Worm (Caenorhabditis elegans) whole organism, L1 larva: ENCODE data around the gene srx-34.
A peak's percentile ranks its signal among the peaks of the same experiment; 100 is the strongest.

Source experiments
- C16A3.4 ChIP-seq: fragments of 150-350 bp; optimal IDR thresholded peaks from 2 replicates; lab custom pipeline; 2014; ENCODE audit warnings: missing biosample characterization, missing genetic modification characterization
- F16B12.6 ChIP-seq: fragments of 150-350 bp; optimal IDR thresholded peaks from 2 replicates; lab custom pipeline; 2014; ENCODE audit warnings: missing biosample characterization, missing genetic modification characterization
- aha-1 ChIP-seq: fragments of 150-350 bp; optimal IDR thresholded peaks from 2 replicates; lab custom pipeline; 2014; ENCODE audit warnings: missing biosample characterization, missing genetic modification characterization
- alr-1 ChIP-seq: fragments of 200-800 bp; sonication (Bioruptor generic); optimal IDR thresholded peaks from 2 replicates; lab custom pipeline; 2018; ENCODE audit warnings: borderline replicate concordance, mild to moderate bottlenecking, missing genetic modification characterization, missing compliant biosample characterization
- blmp-1 ChIP-seq: fragments of 150-350 bp; optimal IDR thresholded peaks from 2 replicates; lab custom pipeline; 2014; ENCODE audit warnings: missing biosample characterization, missing genetic modification characterization
- ceh-63 ChIP-seq: fragments of 200-800 bp; sonication (Bioruptor generic); optimal IDR thresholded peaks from 2 replicates; lab custom pipeline; 2018; ENCODE audit warnings: mild to moderate bottlenecking, missing genetic modification characterization, missing compliant biosample characterization
- ceh-8 ChIP-seq: fragments of 200-800 bp; sonication (Bioruptor generic); optimal IDR thresholded peaks from 2 replicates; lab custom pipeline; 2018; ENCODE audit warnings: mild to moderate bottlenecking, missing genetic modification characterization, moderate library complexity, missing compliant biosample characterization
- ces-1 ChIP-seq: fragments of 150-350 bp; optimal IDR thresholded peaks from 2 replicates; lab custom pipeline; 2014; ENCODE audit warnings: missing biosample characterization, missing genetic modification reagents, missing genetic modification characterization
- dsc-1 ChIP-seq: sonication (generic microtip); optimal IDR thresholded peaks from 2 replicates; lab custom pipeline; 2016; ENCODE audit warnings: mild to moderate bottlenecking, missing genetic modification characterization, missing compliant biosample characterization
- efl-1 ChIP-seq, 4 experiments: fragments of 150-350 bp; optimal IDR thresholded peaks in 3 of 4; peaks in 1 of 4; 1 replicate in 1 of 4; 2 replicates in 3 of 4; lab custom pipeline; 2014; ENCODE audit warnings: missing biosample characterization in 2 of 4, missing genetic modification characterization in 2 of 4, missing genetic modification reagents in 2 of 4
- efl-3 ChIP-seq: fragments of 200-800 bp; sonication (Bioruptor generic); optimal IDR thresholded peaks from 2 replicates; lab custom pipeline; 2018; ENCODE audit warnings: mild to moderate bottlenecking, missing genetic modification characterization, missing compliant biosample characterization
- fkh-10 ChIP-seq: sonication (generic microtip); optimal IDR thresholded peaks from 2 replicates; lab custom pipeline; 2017; ENCODE audit warnings: missing biosample characterization, missing genetic modification reagents, missing genetic modification characterization
- fkh-4 ChIP-seq: sonication (generic microtip); optimal IDR thresholded peaks from 2 replicates; lab custom pipeline; 2016; ENCODE audit warnings: missing compliant biosample characterization, missing genetic modification characterization, borderline replicate concordance
- grh-1 ChIP-seq: fragments of 200-800 bp; sonication (Bioruptor generic); IDR thresholded peaks from 2 replicates; pipeline ENCODE4 v1.3.6; 2022; ENCODE audit warnings: missing genetic modification reagents, missing genetic modification characterization, missing compliant biosample characterization
- hpl-2 ChIP-seq: fragments of 150-350 bp; optimal IDR thresholded peaks from 2 replicates; lab custom pipeline; 2014; ENCODE audit warnings: missing biosample characterization, missing genetic modification reagents, missing genetic modification characterization
- irx-1 ChIP-seq: sonication (generic microtip); optimal IDR thresholded peaks from 2 replicates; lab custom pipeline; 2016; ENCODE audit warnings: missing genetic modification characterization, missing compliant biosample characterization
- isw-1 ChIP-seq: fragments of 200-800 bp; sonication (Bioruptor generic); IDR thresholded peaks from 2 replicates; pipeline ENCODE4 v1.3.6; 2022; ENCODE audit warnings: missing genetic modification characterization, missing compliant biosample characterization
- lin-14 ChIP-seq: fragments of 200-800 bp; sonication (Bioruptor generic); optimal IDR thresholded peaks from 2 replicates; lab custom pipeline; 2018; ENCODE audit warnings: mild to moderate bottlenecking, missing genetic modification characterization, moderate library complexity, missing compliant biosample characterization
- lin-15B ChIP-seq: fragments of 150-350 bp; sonication (generic microtip); optimal IDR thresholded peaks from 3 replicates; lab custom pipeline; 2014; ENCODE audit warnings: missing biosample characterization, missing genetic modification characterization
- lir-3 ChIP-seq: sonication (generic microtip); optimal IDR thresholded peaks from 2 replicates; lab custom pipeline; 2016; ENCODE audit warnings: mild to moderate bottlenecking, missing genetic modification characterization, moderate library complexity, missing compliant biosample characterization; ENCODE audit not compliant: poor library complexity
- mab-9 ChIP-seq: fragments of 200-800 bp; sonication (Bioruptor generic); IDR thresholded peaks from 2 replicates; pipeline ENCODE4 v1.3.6; 2022; ENCODE audit warnings: missing genetic modification reagents, missing genetic modification characterization, missing compliant biosample characterization
- mdl-1 ChIP-seq, 2 experiments: fragments of 150-350 bp; optimal IDR thresholded peaks; 2 replicates each; lab custom pipeline; 2014 to 2017; ENCODE audit warnings: missing biosample characterization in 2 of 2, missing genetic modification characterization in 2 of 2, inconsistent platforms in 1 of 2
- mef-2 ChIP-seq: fragments of 150-350 bp; optimal IDR thresholded peaks from 2 replicates; lab custom pipeline; 2014; ENCODE audit warnings: missing biosample characterization, missing genetic modification characterization
- mep-1 ChIP-seq: fragments of 150-350 bp; optimal IDR thresholded peaks from 2 replicates; lab custom pipeline; 2014; ENCODE audit warnings: missing biosample characterization, missing genetic modification characterization
- nhr-19 ChIP-seq: fragments of 200-800 bp; sonication (Bioruptor generic); conservative IDR thresholded peaks from 2 replicates; pipeline ENCODE4 v1.3.6; 2022; ENCODE audit warnings: missing genetic modification characterization, missing compliant biosample characterization
- nhr-20 ChIP-seq: sonication (generic microtip); optimal IDR thresholded peaks from 2 replicates; lab custom pipeline; 2016; ENCODE audit warnings: mild to moderate bottlenecking, missing genetic modification characterization, missing compliant biosample characterization
- nhr-47 ChIP-seq: sonication (generic microtip); optimal IDR thresholded peaks from 2 replicates; lab custom pipeline; 2016; ENCODE audit warnings: mild to moderate bottlenecking, missing genetic modification characterization, moderate library complexity, missing compliant biosample characterization
- nhr-71 ChIP-seq: sonication (generic microtip); optimal IDR thresholded peaks from 2 replicates; lab custom pipeline; 2016; ENCODE audit warnings: mild to moderate bottlenecking, missing genetic modification characterization, moderate library complexity, missing compliant biosample characterization
- nhr-76 ChIP-seq: sonication (generic microtip); optimal IDR thresholded peaks from 2 replicates; lab custom pipeline; 2017; ENCODE audit warnings: missing biosample characterization, missing genetic modification characterization
- nhr-77 ChIP-seq: fragments of 150-350 bp; optimal IDR thresholded peaks from 2 replicates; lab custom pipeline; 2014; ENCODE audit warnings: missing biosample characterization, missing genetic modification characterization
- pag-3 ChIP-seq: sonication (generic microtip); optimal IDR thresholded peaks from 2 replicates; lab custom pipeline; 2017; ENCODE audit warnings: missing genetic modification characterization, mild to moderate bottlenecking, missing compliant biosample characterization, antibody characterized with exemption, borderline replicate concordance; ENCODE audit not compliant: insufficient read depth
- pax-3 ChIP-seq: fragments of 200-800 bp; sonication (Bioruptor generic); optimal IDR thresholded peaks from 2 replicates; lab custom pipeline; 2018; ENCODE audit warnings: mild to moderate bottlenecking, missing genetic modification characterization, moderate library complexity, missing compliant biosample characterization
- pqm-1 ChIP-seq: sonication (generic microtip); optimal IDR thresholded peaks from 3 replicates; lab custom pipeline; 2017; ENCODE audit warnings: missing biosample characterization, missing genetic modification characterization
- rnt-1 ChIP-seq: sonication (generic microtip); optimal IDR thresholded peaks from 2 replicates; lab custom pipeline; 2016; ENCODE audit warnings: mild to moderate bottlenecking, missing genetic modification characterization, moderate library complexity, missing compliant biosample characterization
- skn-1 ChIP-seq: fragments of 150-350 bp; optimal IDR thresholded peaks from 2 replicates; lab custom pipeline; 2014; ENCODE audit warnings: missing biosample characterization, missing genetic modification characterization
- snu-23 ChIP-seq: sonication (generic microtip); optimal IDR thresholded peaks from 2 replicates; lab custom pipeline; 2016; ENCODE audit warnings: missing genetic modification characterization, missing compliant biosample characterization
- sox-4 ChIP-seq: sonication (generic microtip); optimal IDR thresholded peaks from 2 replicates; lab custom pipeline; 2016; ENCODE audit warnings: missing genetic modification characterization, missing compliant biosample characterization
- sptf-1 ChIP-seq: fragments of 150-350 bp; optimal IDR thresholded peaks from 2 replicates; lab custom pipeline; 2014; ENCODE audit warnings: missing biosample characterization, missing genetic modification characterization
- swsn-7 ChIP-seq: sonication (generic microtip); optimal IDR thresholded peaks from 2 replicates; lab custom pipeline; 2016; ENCODE audit warnings: missing genetic modification characterization, missing compliant biosample characterization
- unc-130 ChIP-seq: fragments of 150-350 bp; optimal IDR thresholded peaks from 2 replicates; lab custom pipeline; 2017; ENCODE audit warnings: missing biosample characterization, missing genetic modification characterization, inconsistent platforms
- unc-30 ChIP-seq: sonication (generic microtip); optimal IDR thresholded peaks from 2 replicates; lab custom pipeline; 2017; ENCODE audit warnings: missing biosample characterization, missing genetic modification characterization
- unc-98 ChIP-seq: fragments of 200-800 bp; sonication (Bioruptor generic); IDR thresholded peaks from 2 replicates; pipeline ENCODE4 v1.3.6; 2022; ENCODE audit warnings: missing genetic modification characterization, missing compliant biosample characterization
- vab-15 ChIP-seq: sonication (generic microtip); optimal IDR thresholded peaks from 2 replicates; lab custom pipeline; 2017; ENCODE audit warnings: missing genotype, mild to moderate bottlenecking, missing genetic modification characterization, missing compliant biosample characterization
- xbp-1 ChIP-seq: sonication (generic microtip); optimal IDR thresholded peaks from 2 replicates; lab custom pipeline; 2016; ENCODE audit warnings: missing genetic modification characterization, missing compliant biosample characterization
- zag-1 ChIP-seq: fragments of 150-350 bp; optimal IDR thresholded peaks from 2 replicates; lab custom pipeline; 2014; ENCODE audit warnings: missing biosample characterization, missing genetic modification characterization
- zip-4 ChIP-seq: fragments of 200-800 bp; sonication (Bioruptor generic); optimal IDR thresholded peaks from 2 replicates; lab custom pipeline; 2018; ENCODE audit warnings: mild to moderate bottlenecking, missing genetic modification characterization, moderate library complexity, missing compliant biosample characterization
- ztf-11 ChIP-seq, 2 experiments: sonication (generic microtip); optimal IDR thresholded peaks; 2 replicates each; lab custom pipeline; 2016 to 2017; ENCODE audit warnings: missing genetic modification characterization in 2 of 2, missing biosample characterization in 1 of 2, missing compliant biosample characterization in 1 of 2
- ztf-4 ChIP-seq: fragments of 150-350 bp; optimal IDR thresholded peaks from 2 replicates; lab custom pipeline; 2014; ENCODE audit warnings: missing biosample characterization, missing genetic modification characterization

srx-34 gene

ce11 chrV:7089217-7089616 is 30.9 kb downstream of the srx-34 start (continued):
- TF ChIP-seq skn-1 (no peak), mef-2 (tag; lab: Kevin White, UChicago) (no peak), mdl-1 (tag; optimal IDR thresholded peaks at IDR 0.05; lab: Kevin White, UChicago) (peak in 1 of 2 experiments; percentile 72), pqm-1 (tag; lab: Kevin White, UChicago) (no peak), unc-130 (peak; percentile 16), C16A3.4 (tag; lab: Kevin White, UChicago) (peak; percentile 42), pag-3 (tag; lab: Kevin White, UChicago) (no peak), aha-1 (no peak), F16B12.6 (no peak), zag-1 (no peak), unc-30 (tag; lab: Kevin White, UChicago) (no peak), hpl-2 (GFP tag; lab: Kevin White, UChicago) (no peak), pax-3 (tag; lab: Kevin White, UChicago) (no peak), nhr-76 (tag; lab: Kevin White, UChicago) (no peak), vab-15 (peak; percentile 61), mab-9 (no peak), lir-3 (tag; lab: Kevin White, UChicago) (peak; percentile 44), efl-1 (optimal IDR thresholded peaks at IDR 0.05; lab: Kevin White, UChicago) (peak in 1 of 2 experiments; percentile 40), efl-1 (GFP tag; optimal IDR thresholded peaks at IDR 0.05 in 1 of 2; lab: Kevin White, UChicago) (peak; percentile 10 to 94), snu-23 (GFP tag; lab: Kevin White, UChicago) (peak; percentile 73), efl-3 (GFP tag; lab: Kevin White, UChicago) (no peak), irx-1 (tag; lab: Kevin White, UChicago) (peak; percentile 5), grh-1 (GFP tag; lab: Robert Waterston, UW) (peak; percentile 91), lin-14 (GFP tag; lab: Kevin White, UChicago) (peak; percentile 80)
- TF ChIP-seq, all 84 proteins: peak for 22

- no peak for TF ChIP-seq ceh-63
- no peak for TF ChIP-seq mdl-1 (tag; optimal IDR thresholded peaks at IDR 0.05; lab: Kevin White, UChicago)
- no peak for TF ChIP-seq sox-4 (tag; lab: Kevin White, UChicago)
Observed at ce11 chrV:7087340-7087739, 32.7 kb downstream of the srx-34 start.

- TF ChIP-seq unc-30 (tag; lab: Kevin White, UChicago) (no peak), sox-4 (tag; lab: Kevin White, UChicago) (no peak), unc-98 (GFP tag; lab: Robert Waterston, UW) (no peak), alr-1 (tag; lab: Kevin White, UChicago) (no peak), nhr-47 (tag; lab: Kevin White, UChicago) (no peak), blmp-1 (tag; lab: Kevin White, UChicago) (peak; percentile 79), pax-3 (tag; lab: Kevin White, UChicago) (no peak), isw-1 (GFP tag; lab: Robert Waterston, UW) (no peak), lir-3 (tag; lab: Kevin White, UChicago) (no peak), xbp-1 (tag; lab: Kevin White, UChicago) (no peak), nhr-71 (no peak), sptf-1 (tag; lab: Kevin White, UChicago) (no peak), ceh-8 (GFP tag; lab: Kevin White, UChicago) (no peak), ztf-4 (tag; lab: Kevin White, UChicago) (no peak), efl-3 (GFP tag; lab: Kevin White, UChicago) (no peak), zip-4 (GFP tag; lab: Kevin White, UChicago) (no peak), ces-1 (GFP tag; lab: Kevin White, UChicago) (no peak), lin-14 (GFP tag; lab: Kevin White, UChicago) (peak; percentile 56), ceh-63 (no peak), fkh-10 (no peak), rnt-1 (tag; lab: Kevin White, UChicago) (peak; percentile 28), swsn-7 (tag; lab: Kevin White, UChicago) (no peak), ztf-11 (tag; optimal IDR thresholded peaks at IDR 0.05; lab: Kevin White, UChicago) (no peak), nhr-77 (no peak), mep-1 (tag; lab: Kevin White, UChicago) (no peak), fkh-4 (tag; lab: Kevin White, UChicago) (no peak), dsc-1 (no peak), nhr-20 (tag; lab: Kevin White, UChicago) (peak; percentile 32), nhr-19 (GFP tag; lab: Robert Waterston, UW) (no peak), vab-15 (no peak), pqm-1 (tag; lab: Kevin White, UChicago) (no peak), lin-15B (tag; lab: Kevin White, UChicago) (no peak)
Observed at ce11 chrV:7085518-7086104, 34.5 kb downstream of the srx-34 start, which contains the start of gene VC5.2. VC5.2 (plus strand) TSS chrV:7085956.
